Fruit fly (Drosophila melanogaster) whole organism, embryonic: ENCODE data around the gene CG6040.

Experiments used
- Atf-2 ChIP-seq: fragments of 200-800 bp; sonication (Bioruptor generic); optimal IDR thresholded peaks from 2 replicates; lab custom pipeline; 2016; ENCODE audit warnings: missing biosample characterization, missing genetic modification characterization
- B-H1 ChIP-seq: fragments of 200-800 bp; sonication (Bioruptor generic); IDR thresholded peaks from 3 replicates; pipeline ENCODE4 v1.3.6; 2022; ENCODE audit warnings: missing biosample characterization, missing genetic modification characterization
- B-H2 ChIP-seq: fragments of 200-800 bp; sonication (Bioruptor generic); optimal IDR thresholded peaks from 2 replicates; lab custom pipeline; 2018; ENCODE audit warnings: missing biosample characterization, mild to moderate bottlenecking, missing genetic modification characterization
- Bdp1 ChIP-seq: fragments of 200-800 bp; sonication (Bioruptor generic); optimal IDR thresholded peaks from 3 replicates; lab custom pipeline; 2016; ENCODE audit warnings: missing biosample characterization, missing genetic modification characterization
- Blimp-1 ChIP-seq: fragments of 200-800 bp; sonication (Bioruptor generic); optimal IDR thresholded peaks from 3 replicates; lab custom pipeline; 2018; ENCODE audit warnings: missing biosample characterization, missing genetic modification characterization, mild to moderate bottlenecking, moderate library complexity, missing genetic modification reagents
- CG10565 ChIP-seq: fragments of 200-800 bp; sonication (Bioruptor generic); optimal IDR thresholded peaks from 3 replicates; lab custom pipeline; 2016; ENCODE audit warnings: missing biosample characterization, mild to moderate bottlenecking, missing genetic modification characterization
- CG12299 ChIP-seq: fragments of 200-800 bp; sonication (Bioruptor generic); optimal IDR thresholded peaks from 2 replicates; lab custom pipeline; 2018; ENCODE audit warnings: missing biosample characterization, mild to moderate bottlenecking, missing genetic modification characterization
- CG13894 ChIP-seq: fragments of 200-800 bp; sonication (Bioruptor generic); optimal IDR thresholded peaks from 3 replicates; lab custom pipeline; 2018; ENCODE audit warnings: missing biosample characterization, mild to moderate bottlenecking, missing genetic modification characterization, moderate library complexity
- CG14710 ChIP-seq: fragments of 200-800 bp; sonication (Bioruptor generic); optimal IDR thresholded peaks from 3 replicates; lab custom pipeline; 2019; ENCODE audit warnings: missing biosample characterization, mild to moderate bottlenecking, missing genetic modification characterization, moderate library complexity
- CG15269 ChIP-seq: fragments of 200-800 bp; sonication (Bioruptor generic); optimal IDR thresholded peaks from 2 replicates; lab custom pipeline; 2018; ENCODE audit warnings: missing biosample characterization, mild to moderate bottlenecking, missing genetic modification characterization, moderate library complexity
- CG1647 ChIP-seq: fragments of 200-800 bp; sonication (Bioruptor generic); optimal IDR thresholded peaks from 3 replicates; lab custom pipeline; 2016; ENCODE audit warnings: missing biosample characterization, missing genetic modification characterization
- CG17612 ChIP-seq: fragments of 200-800 bp; sonication (Bioruptor generic); IDR thresholded peaks from 2 replicates; pipeline ENCODE4 v1.3.6; 2022; ENCODE audit warnings: missing biosample characterization, missing genetic modification characterization
- CG31388 ChIP-seq: fragments of 200-800 bp; sonication (Bioruptor generic); optimal IDR thresholded peaks from 2 replicates; lab custom pipeline; 2016; ENCODE audit warnings: missing biosample characterization, missing genetic modification characterization
- CG3407 ChIP-seq: fragments of 200-800 bp; sonication (Bioruptor generic); optimal IDR thresholded peaks from 2 replicates; lab custom pipeline; 2018; ENCODE audit warnings: missing biosample characterization, mild to moderate bottlenecking, missing genetic modification characterization
- CG34224 ChIP-seq: fragments of 200-800 bp; sonication (Bioruptor generic); IDR thresholded peaks from 3 replicates; pipeline ENCODE4 v1.3.6; 2022; ENCODE audit warnings: missing biosample characterization, missing genetic modification characterization; ENCODE audit not compliant: partially characterized antibody
- CG4282 ChIP-seq: fragments of 200-800 bp; sonication (Bioruptor generic); optimal IDR thresholded peaks from 2 replicates; lab custom pipeline; 2016; ENCODE audit warnings: missing biosample characterization, missing genetic modification characterization
- CG7556 ChIP-seq: fragments of 200-800 bp; sonication (Bioruptor generic); optimal IDR thresholded peaks from 2 replicates; lab custom pipeline; 2017; ENCODE audit warnings: missing biosample characterization, mild to moderate bottlenecking, missing genetic modification characterization
- D19A ChIP-seq: fragments of 200-800 bp; optimal IDR thresholded peaks from 3 replicates; lab custom pipeline; 2019; ENCODE audit warnings: missing biosample characterization, mild to moderate bottlenecking, missing genetic modification characterization, moderate library complexity
- Deaf1 ChIP-seq: fragments of 200-800 bp; optimal IDR thresholded peaks from 3 replicates; lab custom pipeline; 2019; ENCODE audit warnings: missing biosample characterization, mild to moderate bottlenecking, missing genetic modification characterization, moderate library complexity
- H15 ChIP-seq: fragments of 200-800 bp; sonication (Bioruptor generic); IDR thresholded peaks from 3 replicates; pipeline ENCODE4 v1.3.6; 2022; ENCODE audit warnings: missing biosample characterization, missing genetic modification characterization
- HLH4C ChIP-seq: fragments of 200-800 bp; sonication (Bioruptor generic); IDR thresholded peaks from 3 replicates; pipeline ENCODE4 v1.3.6; 2022; ENCODE audit warnings: missing biosample characterization, missing genetic modification characterization; ENCODE audit not compliant: partially characterized antibody
- Hr39 ChIP-seq: fragments of >200 bp; optimal IDR thresholded peaks from 2 replicates; lab custom pipeline; 2017
- Oaz ChIP-seq: fragments of 200-800 bp; sonication (Bioruptor generic); IDR thresholded peaks from 2 replicates; pipeline ENCODE4 v1.3.6; 2022; ENCODE audit warnings: missing biosample characterization, missing genetic modification characterization
- Sin3A ChIP-seq: fragments of >200 bp; optimal IDR thresholded peaks from 2 replicates; lab custom pipeline; 2018
- Sox102F ChIP-seq: fragments of 200-800 bp; sonication (Bioruptor generic); optimal IDR thresholded peaks from 2 replicates; lab custom pipeline; 2018; ENCODE audit warnings: missing biosample characterization, mild to moderate bottlenecking, missing genetic modification characterization, moderate library complexity
- Tbp ChIP-seq: fragments of >200 bp; optimal IDR thresholded peaks from 2 replicates; lab custom pipeline; 2018; ENCODE audit warnings: missing biosample characterization, missing genetic modification characterization
- abd-A ChIP-seq: fragments of 200-800 bp; sonication (Bioruptor generic); optimal IDR thresholded peaks from 3 replicates; lab custom pipeline; 2019; ENCODE audit warnings: missing biosample characterization, mild to moderate bottlenecking, missing genetic modification characterization, moderate library complexity
- al ChIP-seq: fragments of 200-800 bp; sonication (Bioruptor generic); IDR thresholded peaks from 2 replicates; pipeline ENCODE4 v1.3.6; 2022; ENCODE audit warnings: missing biosample characterization, missing genetic modification characterization
- croc ChIP-seq: fragments of 200-800 bp; sonication (Bioruptor generic); conservative IDR thresholded peaks from 3 replicates; pipeline ENCODE4 v1.3.6; 2022; ENCODE audit warnings: missing biosample characterization, missing genetic modification characterization
- danr ChIP-seq: fragments of 200-800 bp; sonication (Bioruptor generic); IDR thresholded peaks from 2 replicates; pipeline ENCODE4 v1.3.6; 2022; ENCODE audit warnings: missing biosample characterization, missing genetic modification characterization
- dimm ChIP-seq: fragments of 200-800 bp; sonication (Bioruptor generic); IDR thresholded peaks from 2 replicates; pipeline ENCODE4 v1.3.6; 2022; ENCODE audit warnings: missing biosample characterization, missing genetic modification characterization
- gfzf ChIP-seq: fragments of 200-800 bp; sonication (Bioruptor generic); optimal IDR thresholded peaks from 2 replicates; lab custom pipeline; 2016; ENCODE audit warnings: missing biosample characterization, mild to moderate bottlenecking, missing genetic modification characterization, moderate library complexity
- gt ChIP-seq: fragments of 200-800 bp; sonication (Bioruptor generic); IDR thresholded peaks from 2 replicates; pipeline ENCODE4 v1.3.6; 2022; ENCODE audit warnings: missing biosample characterization, missing genetic modification characterization
- hkb ChIP-seq, 2 experiments: fragments of 200-800 bp in 1 of 2; fragments of >200 bp in 1 of 2; sonication (Bioruptor generic) in 1 of 2; IDR thresholded peaks in 1 of 2; optimal IDR thresholded peaks in 1 of 2; 2 replicates each; pipeline versions ENCODE4 v1.3.6 to Lab custom; 2017 to 2022; ENCODE audit warnings: missing biosample characterization in 1 of 2, missing genetic modification characterization in 1 of 2
- hth ChIP-seq: fragments of >200 bp; optimal IDR thresholded peaks from 2 replicates; lab custom pipeline; 2017; ENCODE audit warnings: inconsistent platforms
- knrl ChIP-seq: fragments of 200-800 bp; sonication (Bioruptor generic); IDR thresholded peaks from 3 replicates; pipeline ENCODE4 v1.3.6; 2022; ENCODE audit warnings: missing biosample characterization, missing genetic modification characterization; ENCODE audit not compliant: partially characterized antibody
- lmd ChIP-seq: fragments of 200-800 bp; sonication (Bioruptor generic); IDR thresholded peaks from 2 replicates; pipeline ENCODE4 v1.3.6; 2022; ENCODE audit warnings: missing biosample characterization, missing genetic modification characterization
- lola ChIP-seq, 3 experiments: fragments of >200 bp in 2 of 3; fragments of 200-800 bp in 1 of 3; sonication (Bioruptor generic) in 1 of 3; optimal IDR thresholded peaks; 2 replicates each; lab custom pipeline; 2017 to 2019; ENCODE audit warnings: missing biosample characterization in 3 of 3, missing genetic modification characterization in 3 of 3, mild to moderate bottlenecking in 1 of 3, moderate library complexity in 1 of 3
- luna ChIP-seq: fragments of 200-800 bp; sonication (Bioruptor generic); optimal IDR thresholded peaks from 2 replicates; lab custom pipeline; 2016; ENCODE audit warnings: missing biosample characterization, missing genetic modification characterization
- repo ChIP-seq: fragments of 200-800 bp; sonication (Bioruptor generic); optimal IDR thresholded peaks from 2 replicates; lab custom pipeline; 2016; ENCODE audit warnings: missing biosample characterization, missing genetic modification characterization
- rib ChIP-seq: fragments of 200-800 bp; sonication (Bioruptor generic); IDR thresholded peaks from 2 replicates; pipeline ENCODE4 v1.3.6; 2022; ENCODE audit warnings: missing biosample characterization, missing genetic modification characterization
- ro ChIP-seq: fragments of 200-800 bp; sonication (Bioruptor generic); IDR thresholded peaks from 2 replicates; pipeline ENCODE4 v1.3.6; 2022; ENCODE audit warnings: missing biosample characterization, missing genetic modification characterization
- sim ChIP-seq: fragments of 200-800 bp; sonication (Bioruptor generic); IDR thresholded peaks from 2 replicates; pipeline ENCODE4 v1.3.6; 2022; ENCODE audit warnings: missing biosample characterization, missing genetic modification characterization
- sisA ChIP-seq: fragments of 200-800 bp; sonication (Bioruptor generic); IDR thresholded peaks from 2 replicates; pipeline ENCODE4 v1.3.6; 2022; ENCODE audit warnings: missing biosample characterization, missing genetic modification characterization
- sr ChIP-seq: fragments of 200-800 bp; sonication (Bioruptor generic); IDR thresholded peaks from 3 replicates; pipeline ENCODE4 v1.3.6; 2022; ENCODE audit warnings: missing biosample characterization, missing genetic modification characterization
- tgo ChIP-seq: fragments of 200-800 bp; sonication (Bioruptor generic); IDR thresholded peaks from 3 replicates; pipeline ENCODE4 v1.3.6; 2022; ENCODE audit warnings: missing biosample characterization, missing genetic modification characterization
- tll ChIP-seq, 2 experiments: fragments of 200-800 bp in 1 of 2; fragments of >200 bp in 1 of 2; sonication (Bioruptor generic) in 1 of 2; optimal IDR thresholded peaks; 2 replicates each; lab custom pipeline; 2017 to 2019; ENCODE audit warnings: missing biosample characterization in 2 of 2, missing genetic modification characterization in 2 of 2, mild to moderate bottlenecking in 1 of 2, moderate library complexity in 1 of 2
- ttk ChIP-seq: fragments of 200-800 bp; sonication (Bioruptor generic); IDR thresholded peaks from 2 replicates; pipeline ENCODE4 v2.1.2; 2022; ENCODE audit warnings: missing biosample characterization, missing genetic modification characterization
- twi ChIP-seq: fragments of 200-800 bp; optimal IDR thresholded peaks from 2 replicates; lab custom pipeline; 2019; ENCODE audit warnings: missing biosample characterization, mild to moderate bottlenecking, missing genetic modification characterization, moderate library complexity
- unc-4 ChIP-seq: fragments of 200-800 bp; sonication (Bioruptor generic); IDR thresholded peaks from 2 replicates; pipeline ENCODE4 v1.3.6; 2022; ENCODE audit warnings: missing biosample characterization, missing genetic modification characterization; ENCODE audit not compliant: partially characterized antibody

Gene CG6040

dm6 chr3R:19118505-19119138, 21.9 kb downstream of the CG6040 start (continued):
- no peak for TF ChIP-seq tll (GFP tag; optimal IDR thresholded peaks at IDR 0.05; lab: Kevin White, UChicago)
- TF ChIP-seq Sin3A (lab: Kevin White, UChicago), result no peak
- no peak for TF ChIP-seq abd-A
- TF ChIP-seq D19A (tag; lab: Kevin White, UChicago), result no peak
- no peak for TF ChIP-seq CG3407 (GFP tag; lab: Kevin White, UChicago)
- TF ChIP-seq sim (GFP tag; lab: Robert Waterston, UW), result no peak; the same call in 1 of the 2 replicates
- TF ChIP-seq unc-4 (GFP tag; lab: Robert Waterston, UW), result no peak
- TF ChIP-seq sr (GFP tag; lab: Robert Waterston, UW), result no peak
- 0 out of 3 replicates have a peak, but pooled peaks have one; percentile 18 for TF ChIP-seq B-H1
- peak; percentile 66 for TF ChIP-seq ttk (GFP tag; lab: Robert Waterston, UW)
- TF ChIP-seq H15 (GFP tag; lab: Robert Waterston, UW), result peak; percentile 53; the same call in 1 of the 3 replicates
- TF ChIP-seq danr, result no peak
- TF ChIP-seq ro, result no peak
- no peak for TF ChIP-seq al (GFP tag; lab: Robert Waterston, UW)
- TF ChIP-seq HLH4C, result peak; percentile 10; the same call in 1 of the 3 replicates
- no peak for TF ChIP-seq CG34224 (GFP tag; lab: Robert Waterston, UW)
- no peak for TF ChIP-seq Deaf1
- TF ChIP-seq knrl, result no peak
- TF ChIP-seq Oaz (GFP tag; lab: Robert Waterston, UW), result no peak
- 0 out of 3 replicates have a peak, but pooled peaks have one; percentile 44 for TF ChIP-seq croc (GFP tag; lab: Robert Waterston, UW)
- TF ChIP-seq Atf-2, result no peak
- peak; percentile 52 for TF ChIP-seq Sox102F
- TF ChIP-seq sisA, result peak; percentile 77
- TF ChIP-seq Blimp-1 (GFP tag; lab: Kevin White, UChicago), result peak; percentile 47
- peak; percentile 33; the same call in 1 of the 3 replicates for TF ChIP-seq tgo (GFP tag; lab: Robert Waterston, UW)
- TF ChIP-seq CG12299, result no peak
- no peak for TF ChIP-seq hth (lab: Kevin White, UChicago)
- TF ChIP-seq hkb (optimal IDR thresholded peaks at IDR 0.05; lab: Kevin White, UChicago), result no peak
- peak; percentile 42; the same call in 1 of the 2 replicates for TF ChIP-seq hkb (GFP tag; IDR thresholded peaks at IDR 0.05; lab: Robert Waterston, UW)
- no peak for TF ChIP-seq CG31388 (GFP tag; lab: Kevin White, UChicago)
- TF ChIP-seq CG17612 (GFP tag; lab: Robert Waterston, UW), result no peak
- TF ChIP-seq twi (tag; lab: Kevin White, UChicago), result peak; percentile 29
- no peak for TF ChIP-seq lola (GFP tag; optimal IDR thresholded peaks at IDR 0.05; lab: Kevin White, UChicago)
- TF ChIP-seq B-H2 (GFP tag; lab: Kevin White, UChicago), result no peak
- TF ChIP-seq CG13894, result no peak
- no peak for TF ChIP-seq dimm (GFP tag; lab: Robert Waterston, UW)
- TF ChIP-seq Hr39 (lab: Kevin White, UChicago), result no peak
- TF ChIP-seq rib (GFP tag; lab: Robert Waterston, UW), result no peak
- no peak for TF ChIP-seq Bdp1
- TF ChIP-seq luna (GFP tag; lab: Kevin White, UChicago), result no peak
- TF ChIP-seq CG7556 (GFP tag; lab: Kevin White, UChicago), result no peak
- TF ChIP-seq repo (GFP tag; lab: Kevin White, UChicago), result peak; percentile 11
- peak; percentile 53 for TF ChIP-seq lmd
- no peak for TF ChIP-seq CG10565 (GFP tag; lab: Kevin White, UChicago)
- TF ChIP-seq gt (GFP tag; lab: Robert Waterston, UW), result 0 out of 2 replicates have a peak, but pooled peaks have one; percentile 46
- no peak for TF ChIP-seq CG4282 (GFP tag; lab: Kevin White, UChicago)
- TF ChIP-seq Tbp, result no peak
- TF ChIP-seq gfzf, result no peak
- peak; percentile 12 for TF ChIP-seq CG1647
- TF ChIP-seq CG15269 (tag; lab: Kevin White, UChicago), result no peak
- peak; percentile 17 for TF ChIP-seq CG14710 (tag; lab: Kevin White, UChicago)
